Worm (Caenorhabditis elegans): ENCODE results near the gene C55A6.4.

- no peak for TF ChIP-seq flt-1 (GFP tag; IDR thresholded peaks at IDR 0.05)
- TF ChIP-seq klf-2 (GFP tag; conservative IDR thresholded peaks at IDR 0.05), result no peak
- TF ChIP-seq med-1 (GFP tag; optimal IDR thresholded peaks at IDR 0.05; ENCODE audit: insufficient read depth), result no peak
- TF ChIP-seq tab-1 (GFP tag; IDR thresholded peaks at IDR 0.05), result no peak
- no peak for TF ChIP-seq ztf-23 (GFP tag; IDR thresholded peaks at IDR 0.05)
- no peak for TF ChIP-seq cog-1 (tag; optimal IDR thresholded peaks at IDR 0.05)
- TF ChIP-seq ref-1 (GFP tag; conservative IDR thresholded peaks at IDR 0.05), result no peak
Measured at ce11 chrV:11548914-11549406, 31.3 kb upstream of the C55A6.4 start, which contains the start of the genes F38B7.17 and F38B7.3.

Data from whole organism, midembryonic.